Fruit fly (Drosophila melanogaster) whole organism, wandering third instar larva: ENCODE data around the gene Gr61a.

Source experiments
- Abd-B ChIP-seq: fragments of >200 bp; optimal IDR thresholded peaks from 2 replicates; lab custom pipeline; 2017; ENCODE audit warnings: missing biosample characterization, missing genetic modification characterization
- CG32264 ChIP-seq: fragments of 200-800 bp; sonication (Bioruptor generic); optimal IDR thresholded peaks from 2 replicates; lab custom pipeline; 2016; ENCODE audit warnings: missing biosample characterization, missing genetic modification characterization
- CrebA ChIP-seq: fragments of 200-800 bp; sonication (Bioruptor generic); optimal IDR thresholded peaks from 2 replicates; lab custom pipeline; 2016; ENCODE audit warnings: missing biosample characterization, mild to moderate bottlenecking, missing genetic modification characterization, borderline replicate concordance
- Dfd ChIP-seq: fragments of >200 bp; optimal IDR thresholded peaks from 2 replicates; lab custom pipeline; 2017; ENCODE audit warnings: missing biosample characterization, missing genetic modification characterization
- Dif ChIP-seq: fragments of 200-275, 200-300 bp; sonication (Bioruptor generic); optimal IDR thresholded peaks from 2 replicates; lab custom pipeline; 2018; ENCODE audit warnings: missing biosample characterization, missing genetic modification characterization; ENCODE audit not compliant: partially characterized antibody
- Hr78 ChIP-seq: fragments of >200 bp; optimal IDR thresholded peaks from 2 replicates; lab custom pipeline; 2017; ENCODE audit warnings: missing biosample characterization, missing genetic modification characterization
- Myc ChIP-seq: fragments of >200 bp; optimal IDR thresholded peaks from 2 replicates; lab custom pipeline; 2017
- dsf ChIP-seq: sonication (Bioruptor generic); optimal IDR thresholded peaks from 2 replicates; lab custom pipeline; 2016; ENCODE audit warnings: missing biosample characterization, missing genetic modification characterization, borderline replicate concordance
- lola ChIP-seq: fragments of >200 bp; optimal IDR thresholded peaks from 2 replicates; lab custom pipeline; 2017; ENCODE audit warnings: missing biosample characterization, missing genetic modification characterization
- pan ChIP-seq: fragments of >200 bp; optimal IDR thresholded peaks from 2 replicates; lab custom pipeline; 2017
- psq ChIP-seq: fragments of 200-800 bp; sonication (Bioruptor generic); optimal IDR thresholded peaks from 3 replicates; lab custom pipeline; 2017; ENCODE audit warnings: missing biosample characterization, mild to moderate bottlenecking, missing genetic modification characterization, moderate library complexity
- usp ChIP-seq: fragments of >200 bp; optimal IDR thresholded peaks from 2 replicates; lab custom pipeline; 2017; ENCODE audit warnings: missing biosample characterization, missing genetic modification characterization

- TF ChIP-seq pan (lab: Kevin White, UChicago) (no peak), Myc (lab: Kevin White, UChicago) (no peak), usp (GFP tag; lab: Kevin White, UChicago) (no peak), psq (GFP tag; lab: Kevin White, UChicago) (no peak), Dif (GFP tag; lab: Kevin White, UChicago) (no peak), Dfd (no peak), dsf (GFP tag; lab: Kevin White, UChicago) (no peak), CrebA (GFP tag; lab: Kevin White, UChicago) (no peak), Abd-B (GFP tag; lab: Kevin White, UChicago) (no peak), lola (GFP tag; lab: Kevin White, UChicago) (no peak), CG32264 (GFP tag; lab: Kevin White, UChicago) (no peak), Hr78 (no peak)
Observed at dm6 chr3L:882892-883255, 41.6 kb downstream of the Gr61a start.
